Fruit fly (Drosophila melanogaster): ENCODE results near the gene croc.

The croc gene

DNA sequence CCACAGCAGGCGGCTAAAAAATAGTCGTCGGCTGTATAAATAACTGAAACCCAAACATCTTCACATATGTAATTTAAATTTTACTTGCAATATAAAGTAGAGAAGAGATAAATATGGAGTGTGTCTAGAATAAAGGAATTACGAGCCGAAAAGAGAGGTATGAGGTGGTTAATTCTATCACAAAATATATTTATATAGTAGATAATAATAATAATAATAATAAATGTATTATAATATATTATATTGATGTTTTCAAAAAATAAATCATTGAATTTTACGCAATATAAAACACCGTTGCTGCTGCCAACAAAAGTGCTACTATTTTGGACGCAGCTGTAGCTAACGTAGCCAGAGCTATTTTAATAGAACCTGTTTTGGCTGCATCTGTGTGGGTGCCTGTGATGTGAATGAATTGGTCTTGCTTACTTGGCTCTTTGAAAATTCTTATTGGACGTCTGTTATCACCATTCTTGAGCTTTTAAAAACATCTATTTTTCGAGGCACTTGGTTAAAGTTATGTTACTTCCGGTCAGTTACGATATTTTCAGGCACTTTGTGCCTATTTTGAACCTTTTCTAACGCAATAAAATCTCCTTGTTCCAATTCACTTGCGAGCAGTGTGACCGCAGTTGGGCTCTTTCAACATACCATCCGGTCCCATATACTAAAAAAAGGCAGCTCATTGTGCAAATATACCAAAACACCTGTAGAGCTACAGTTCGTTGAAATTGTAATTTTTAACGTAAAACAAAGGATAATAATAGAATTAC lies 20.8 kb upstream of the croc start, which contains the start of gene Hr78 (continued):
- TF ChIP-seq CG34406 (GFP tag; optimal IDR thresholded peaks at IDR 0.05) (peak; percentile 89), dac (GFP tag; optimal IDR thresholded peaks at IDR 0.05) (no peak), Blimp-1 (GFP tag; optimal IDR thresholded peaks at IDR 0.05) (peak; percentile 52), spab (GFP tag; optimal IDR thresholded peaks at IDR 0.05) (peak; percentile 79), CG10631 (GFP tag; optimal IDR thresholded peaks at IDR 0.05) (peak; percentile 83), CG32006 (GFP tag; optimal IDR thresholded peaks at IDR 0.05) (peak; percentile 92), CG8319 (GFP tag; optimal IDR thresholded peaks at IDR 0.05) (peak; percentile 44), cyc (GFP tag; optimal IDR thresholded peaks at IDR 0.05) (peak; percentile 29), Sox14 (GFP tag; optimal IDR thresholded peaks at IDR 0.05) (peak; percentile 85), CG11762 (GFP tag; optimal IDR thresholded peaks at IDR 0.05; ENCODE audit: insufficient read depth) (peak; percentile 76), CG8119 (GFP tag; IDR thresholded peaks at IDR 0.05) (peak; percentile 91), CG10669 (GFP tag; optimal IDR thresholded peaks at IDR 0.05) (peak; percentile 73), CG7368 (GFP tag; optimal IDR thresholded peaks at IDR 0.05) (peak; percentile 57), pdm3 (GFP tag; optimal IDR thresholded peaks at IDR 0.05) (peak; percentile 29), svp (GFP tag) (no peak), CG6808 (GFP tag; optimal IDR thresholded peaks at IDR 0.05) (peak; percentile 80), vri (GFP tag; optimal IDR thresholded peaks at IDR 0.05) (peak; percentile 59)

DNA sequence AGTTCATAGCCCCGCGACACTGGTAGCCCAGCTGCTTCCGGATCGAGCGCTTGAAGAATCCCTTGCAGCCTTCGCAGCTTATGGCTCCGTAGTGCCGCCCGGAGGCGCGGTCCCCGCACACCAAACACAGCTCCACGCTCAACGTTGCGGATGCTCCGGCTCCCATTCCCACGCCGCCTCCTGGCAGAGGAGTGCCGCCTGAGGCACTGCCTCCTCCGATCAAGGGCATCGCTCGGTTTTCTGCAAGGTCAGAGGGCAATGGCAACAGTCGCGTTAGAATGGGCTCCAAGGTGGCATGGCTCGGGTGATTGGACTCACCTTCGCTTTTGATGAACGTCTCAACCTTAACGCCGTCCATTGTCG lies 20.2 kb upstream of the croc start:
- no peak for TF ChIP-seq CG34406 (GFP tag; optimal IDR thresholded peaks at IDR 0.05)

DNA sequence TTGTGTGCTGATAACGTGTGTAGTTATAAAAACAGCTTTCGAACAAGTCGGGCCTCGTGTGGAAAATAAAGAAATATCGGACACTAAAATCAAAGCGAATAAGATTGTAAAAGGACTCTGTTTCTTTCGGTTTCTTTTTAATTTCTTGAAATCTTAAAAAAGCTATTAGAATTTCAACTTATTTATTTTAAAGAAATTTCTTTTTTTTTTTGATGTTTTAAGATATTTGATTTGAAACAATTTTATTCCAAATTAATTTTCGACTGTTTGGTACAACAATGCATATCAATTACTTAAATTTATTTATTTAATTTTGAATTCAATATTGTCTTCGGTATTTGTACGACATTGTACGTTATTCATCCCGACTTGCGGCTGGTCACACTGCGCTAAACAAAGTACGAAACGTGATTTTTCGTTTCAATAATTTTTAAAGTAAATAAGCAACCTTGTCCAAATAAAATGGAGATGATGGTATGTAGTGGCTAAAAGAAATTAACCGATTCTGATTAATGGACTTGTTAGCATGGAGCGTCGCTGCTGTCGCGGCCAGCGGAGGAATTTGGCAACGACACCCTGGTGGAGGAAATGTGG lies 16.5 kb upstream of the croc start, which contains the start of the genes CG7202 and CG7519:
CG7202 (minus strand) TSS at position 51 of the 594 bp plus-strand sequence.
CG7519 (plus strand) TSS at position 361 of the 594 bp plus-strand sequence.
- TF ChIP-seq dsx (GFP tag; optimal IDR thresholded peaks at IDR 0.05; ENCODE audit: poor library complexity, severe bottlenecking) (peak; percentile 90), Hr39 (GFP tag; optimal IDR thresholded peaks at IDR 0.05) (no peak), fkh (GFP tag; optimal IDR thresholded peaks at IDR 0.05) (peak; percentile 77)

DNA sequence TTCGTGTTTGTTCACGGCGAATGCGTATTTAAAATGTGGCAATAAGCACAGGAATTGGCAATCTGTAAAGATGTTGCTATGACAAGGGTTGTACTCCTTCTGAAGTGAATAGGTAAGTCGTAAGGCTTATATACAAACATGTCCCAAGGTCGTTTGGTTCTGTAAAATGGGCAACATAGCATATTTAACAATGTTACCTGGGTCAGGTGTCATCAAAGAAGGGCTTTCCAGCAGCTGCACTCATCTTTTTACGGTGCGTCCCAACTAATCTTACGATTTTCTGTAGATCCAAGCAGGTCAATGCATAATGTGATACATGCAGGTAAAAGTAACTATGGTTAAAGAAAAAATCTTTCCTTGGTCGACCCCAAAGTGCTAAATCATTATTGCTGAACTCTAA lies 14.2 kb upstream of the croc start, which contains the start of gene Neu2:
Neu2 (minus strand) TSS at position 101 of the 400 bp plus-strand sequence.
- TF ChIP-seq Smox (GFP tag; optimal IDR thresholded peaks at IDR 0.05) (no peak), Sox15 (GFP tag; optimal IDR thresholded peaks at IDR 0.05) (no peak), eg (GFP tag; IDR thresholded peaks at IDR 0.05) (no peak), acj6 (GFP tag; optimal IDR thresholded peaks at IDR 0.05) (no peak), CG15336 (GFP tag; IDR thresholded peaks at IDR 0.05) (no peak), dsx (GFP tag; optimal IDR thresholded peaks at IDR 0.05; ENCODE audit: poor library complexity, severe bottlenecking) (no peak), CG16779 (tag; optimal IDR thresholded peaks at IDR 0.05) (no peak), Ets21C (GFP tag; optimal IDR thresholded peaks at IDR 0.05) (no peak), CG6854 (GFP tag; optimal IDR thresholded peaks at IDR 0.05) (no peak), CG1621 (tag; optimal IDR thresholded peaks at IDR 0.05) (no peak), pdm3 (GFP tag; optimal IDR thresholded peaks at IDR 0.05) (no peak), net (GFP tag; optimal IDR thresholded peaks at IDR 0.05) (no peak), spab (GFP tag; optimal IDR thresholded peaks at IDR 0.05) (no peak), fd85E (GFP tag; optimal IDR thresholded peaks at IDR 0.05) (no peak)

DNA sequence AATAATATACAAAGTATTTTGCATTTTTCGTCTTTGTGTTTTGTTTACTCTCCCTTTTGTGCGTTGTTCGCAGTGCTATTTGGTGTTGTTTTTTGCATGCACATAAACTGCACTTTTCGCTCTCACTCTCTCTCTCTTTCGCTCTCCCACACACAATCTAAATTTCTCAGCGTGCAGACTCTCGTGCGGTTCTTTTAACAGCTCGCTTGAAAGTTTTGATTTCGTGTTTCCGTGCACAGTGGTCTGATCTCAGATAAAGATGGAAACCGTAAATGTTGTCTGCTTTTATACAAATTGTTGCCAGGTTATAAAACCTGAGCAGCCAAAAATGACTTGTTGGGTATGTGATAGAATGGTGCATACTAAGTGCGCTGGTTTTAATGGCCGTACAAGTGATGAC lies 9.1 kb upstream of the croc start:
- peak; percentile 57; the same call in 2 of the 3 replicates for TF ChIP-seq CG6163 (GFP tag; IDR thresholded peaks at IDR 0.05)
- peak; percentile 55 for TF ChIP-seq CG8119 (GFP tag; IDR thresholded peaks at IDR 0.05)
- TF ChIP-seq CG15336 (GFP tag; IDR thresholded peaks at IDR 0.05), result peak; percentile 55; the same call in 1 of the 2 replicates
- TF ChIP-seq dsx (GFP tag; optimal IDR thresholded peaks at IDR 0.05; ENCODE audit: poor library complexity, severe bottlenecking), result peak; percentile 40

Data from whole organism, prepupa.